ENCODE assay signal across 4 fruit fly cellular contexts in genomic region chr3L:8159724-8160422, dm6.
TF ChIP-seq lines count a peak whose summit lies in the region.

TSS of gene CG43886 (minus strand) at chr3L:8159774.

- TF ChIP-seq CTCF in whole organism, embryonic (GFP tag; optimal IDR thresholded peaks at IDR 0.05; lab: Kevin White, UChicago), result no peak

TF ChIP-seq in whole organism, adult, 20 proteins besides CTCF, POLR2A, EP300 and RAD21:
- peak; percentile 39 for TF ChIP-seq tj (GFP tag; optimal IDR thresholded peaks at IDR 0.05; lab: Kevin White, UChicago)
- TF ChIP-seq bab1 (GFP tag; optimal IDR thresholded peaks at IDR 0.05; lab: Kevin White, UChicago), result no peak
- TF ChIP-seq cic (GFP tag; optimal IDR thresholded peaks at IDR 0.05; lab: Kevin White, UChicago), result no peak
- no peak for TF ChIP-seq Crg-1 (GFP tag; optimal IDR thresholded peaks at IDR 0.05; lab: Kevin White, UChicago)

TF ChIP-seq in whole organism, embryonic, 481 proteins besides CTCF, POLR2A, EP300 and RAD21 (continues in another document):
- TF ChIP-seq sens (GFP tag; lab: Kevin White, UChicago) (no peak), cad (GFP tag; optimal IDR thresholded peaks at IDR 0.05; lab: Kevin White, UChicago) (no peak), CG5180 (GFP tag; optimal IDR thresholded peaks at IDR 0.05; lab: Kevin White, UChicago) (no peak), CG4282 (GFP tag; optimal IDR thresholded peaks at IDR 0.05; lab: Kevin White, UChicago) (no peak), CG18599 (GFP tag; optimal IDR thresholded peaks at IDR 0.05; lab: Kevin White, UChicago) (no peak), stc (GFP tag; IDR thresholded peaks at IDR 0.05; lab: Robert Waterston, UW) (no peak), insv (GFP tag; optimal IDR thresholded peaks at IDR 0.05; lab: Kevin White, UChicago) (no peak), CG7357 (GFP tag; IDR thresholded peaks at IDR 0.05; lab: Robert Waterston, UW) (no peak), Jarid2 (GFP tag; optimal IDR thresholded peaks at IDR 0.05; lab: Kevin White, UChicago) (no peak), Myb (GFP tag; optimal IDR thresholded peaks at IDR 0.05; lab: Kevin White, UChicago) (peak; percentile 99), CrebB (tag; optimal IDR thresholded peaks at IDR 0.05; lab: Kevin White, UChicago) (no peak), danr (GFP tag; IDR thresholded peaks at IDR 0.05; lab: Robert Waterston, UW) (no peak), fru (optimal IDR thresholded peaks at IDR 0.05; lab: Kevin White, UChicago) (no peak), vvl (GFP tag; IDR thresholded peaks at IDR 0.05; lab: Robert Waterston, UW) (peak; percentile 49; the same call in 1 of the 2 replicates), CG12071 (GFP tag; optimal IDR thresholded peaks at IDR 0.05; lab: Kevin White, UChicago) (no peak), amos (GFP tag; IDR thresholded peaks at IDR 0.05; lab: Robert Waterston, UW; ENCODE audit: partially characterized antibody) (no peak), luna (GFP tag; optimal IDR thresholded peaks at IDR 0.05; lab: Kevin White, UChicago) (no peak), Doc3 (GFP tag; IDR thresholded peaks at IDR 0.05; lab: Robert Waterston, UW; ENCODE audit: partially characterized antibody) (no peak), Ets65A (GFP tag; lab: Kevin White, UChicago) (peak; percentile 72), dimm (GFP tag; IDR thresholded peaks at IDR 0.05; lab: Robert Waterston, UW) (no peak), pzg (GFP tag; optimal IDR thresholded peaks at IDR 0.05; lab: Kevin White, UChicago) (peak; percentile 21), kni (GFP tag; optimal IDR thresholded peaks at IDR 0.05; lab: Kevin White, UChicago) (no peak), crp (GFP tag; optimal IDR thresholded peaks at IDR 0.05; lab: Kevin White, UChicago) (peak in 1 of 2 experiments; percentile 8), br (optimal IDR thresholded peaks at IDR 0.05; lab: Kevin White, UChicago) (no peak), CG31365 (tag; optimal IDR thresholded peaks at IDR 0.05; lab: Kevin White, UChicago) (peak; percentile 88), cg (GFP tag; optimal IDR thresholded peaks at IDR 0.05; lab: Kevin White, UChicago) (no peak), CG13894 (tag; optimal IDR thresholded peaks at IDR 0.05; lab: Kevin White, UChicago) (no peak), CG18011 (GFP tag; optimal IDR thresholded peaks at IDR 0.05; lab: Kevin White, UChicago) (peak; percentile 96), CG10366 (GFP tag; IDR thresholded peaks at IDR 0.05; lab: Robert Waterston, UW) (no peak), CG11504 (tag; optimal IDR thresholded peaks at IDR 0.05; lab: Kevin White, UChicago) (no peak), CG30403 (GFP tag; optimal IDR thresholded peaks at IDR 0.05; lab: Kevin White, UChicago) (no peak)

TF ChIP-seq in whole organism, pupa, 21 proteins besides CTCF, POLR2A, EP300 and RAD21:
- TF ChIP-seq Snoo (tag; optimal IDR thresholded peaks at IDR 0.05; lab: Kevin White, UChicago), result no peak
- peak; percentile 14 for TF ChIP-seq D1 (tag; optimal IDR thresholded peaks at IDR 0.05; lab: Kevin White, UChicago)

TF ChIP-seq in whole organism, wandering third instar larva, 38 proteins besides CTCF, POLR2A, EP300 and RAD21:
- TF ChIP-seq dl (GFP tag; optimal IDR thresholded peaks at IDR 0.05; lab: Kevin White, UChicago; ENCODE audit: insufficient read depth in 1 of 2, partially characterized antibody in 2 of 2), result peak in 1 of 2 experiments; percentile 23
- TF ChIP-seq jim (GFP tag; optimal IDR thresholded peaks at IDR 0.05; lab: Kevin White, UChicago), result no peak
- TF ChIP-seq Dif (GFP tag; optimal IDR thresholded peaks at IDR 0.05; lab: Kevin White, UChicago; ENCODE audit: partially characterized antibody), result peak; percentile 52
TF ChIP-seq in whole organism, wandering third instar larva: peak in this region for 2.
